Fruit fly (Drosophila melanogaster) S2 (cell line): Measurements from ENCODE around the gene Ddx56.

Experiments used
- CG8478 ChIP-seq: fragments of >200 bp; optimal IDR thresholded peaks from 2 replicates; lab custom pipeline; 2018
- CTCF ChIP-seq, 2 experiments: fragments of >200 bp; optimal IDR thresholded peaks; 2 replicates each; lab custom pipeline; 2018

The Ddx56 gene

dm6 chrX:21387695-21388094, at the start of gene Ddx56:
Ddx56 (minus strand) TSS chrX:21387946.
- TF ChIP-seq CTCF (optimal IDR thresholded peaks at IDR 0.05; lab: Kevin White, UChicago) (no peak), CG8478 (lab: Kevin White, UChicago) (no peak)

dm6 chrX:21429156-21429555, 41.4 kb upstream of the Ddx56 start, which contains the start of gene CG10918:
CG10918 (minus strand) TSS chrX:21429256.
- TF ChIP-seq CTCF (optimal IDR thresholded peaks at IDR 0.05; lab: Kevin White, UChicago) (no peak), CG8478 (lab: Kevin White, UChicago) (no peak)

- TF ChIP-seq CG8478 (lab: Kevin White, UChicago), result no peak
- TF ChIP-seq CTCF (optimal IDR thresholded peaks at IDR 0.05; lab: Kevin White, UChicago), result no peak
These were observed 14.9 kb upstream of the Ddx56 start, which contains the start of gene whe for dm6 chrX:21402672-21403071. whe (minus strand) TSS chrX:21402772.

- TF ChIP-seq CG8478 (lab: Kevin White, UChicago) (no peak), CTCF (optimal IDR thresholded peaks at IDR 0.05; lab: Kevin White, UChicago) (no peak)
These were observed 9.2 kb upstream of the Ddx56 start, which contains the start of gene lcs for dm6 chrX:21396860-21397459. lcs (minus strand) TSS chrX:21397316.

dm6 chrX:21388734-21389133, 988 bp upstream of the Ddx56 start, which contains the start of gene mst:
mst (plus strand) TSS chrX:21388977.
- TF ChIP-seq CG8478 (lab: Kevin White, UChicago), result no peak
- no peak for TF ChIP-seq CTCF (optimal IDR thresholded peaks at IDR 0.05; lab: Kevin White, UChicago)

- no peak for TF ChIP-seq CG8478 (lab: Kevin White, UChicago)
- no peak for TF ChIP-seq CTCF (optimal IDR thresholded peaks at IDR 0.05; lab: Kevin White, UChicago)
These were observed 9.3 kb downstream of the Ddx56 start for dm6 chrX:21378344-21378882.

dm6 chrX:21375595-21376047, 12.1 kb downstream of the Ddx56 start:
- no peak for TF ChIP-seq CG8478 (lab: Kevin White, UChicago)
- no peak for TF ChIP-seq CTCF (optimal IDR thresholded peaks at IDR 0.05; lab: Kevin White, UChicago)

- TF ChIP-seq CTCF (optimal IDR thresholded peaks at IDR 0.05; lab: Kevin White, UChicago) (no peak), CG8478 (lab: Kevin White, UChicago) (no peak)
These were observed 13.9 kb downstream of the Ddx56 start, which contains the start of gene slgA for dm6 chrX:21373659-21374426. slgA (plus strand) TSS chrX:21374002.

dm6 chrX:21369149-21369988, 18.4 kb downstream of the Ddx56 start:
- TF ChIP-seq CG8478 (lab: Kevin White, UChicago), result no peak
- TF ChIP-seq CTCF (optimal IDR thresholded peaks at IDR 0.05; lab: Kevin White, UChicago), result no peak

dm6 chrX:21368410-21368918, 19.3 kb downstream of the Ddx56 start:
- no peak for TF ChIP-seq CTCF (optimal IDR thresholded peaks at IDR 0.05; lab: Kevin White, UChicago)

- TF ChIP-seq CTCF (optimal IDR thresholded peaks at IDR 0.05; lab: Kevin White, UChicago), result no peak
- TF ChIP-seq CG8478 (lab: Kevin White, UChicago), result no peak
These were observed 20.2 kb downstream of the Ddx56 start for dm6 chrX:21367363-21368072.

dm6 chrX:21366311-21366990, 21.3 kb downstream of the Ddx56 start:
- TF ChIP-seq CG8478 (lab: Kevin White, UChicago) (no peak), CTCF (optimal IDR thresholded peaks at IDR 0.05; lab: Kevin White, UChicago) (no peak)

- TF ChIP-seq CTCF (optimal IDR thresholded peaks at IDR 0.05; lab: Kevin White, UChicago), result no peak
- no peak for TF ChIP-seq CG8478 (lab: Kevin White, UChicago)
These were observed 22.3 kb downstream of the Ddx56 start for dm6 chrX:21365421-21365820.
